Worm (Caenorhabditis elegans) whole organism, L3 larva: Measurements from ENCODE around the gene R10F2.5.
A peak's percentile ranks its signal among the peaks of the same experiment; 100 is the strongest.

ENCODE experiments used
- R02D3.7 ChIP-seq: fragments of 150-350 bp; optimal IDR thresholded peaks from 2 replicates; lab custom pipeline; 2014; ENCODE audit warnings: missing biosample characterization, missing genetic modification characterization
- ZK546.5 ChIP-seq: sonication (generic microtip); optimal IDR thresholded peaks from 2 replicates; lab custom pipeline; 2017; ENCODE audit warnings: missing biosample characterization, missing genetic modification characterization
- ceh-28 ChIP-seq: fragments of 150-350 bp; optimal IDR thresholded peaks from 2 replicates; lab custom pipeline; 2014; ENCODE audit warnings: missing biosample characterization, missing genetic modification reagents, missing genetic modification characterization
- ceh-82 ChIP-seq: fragments of 150-350 bp; optimal IDR thresholded peaks from 2 replicates; lab custom pipeline; 2014; ENCODE audit warnings: missing biosample characterization, missing genetic modification characterization
- ceh-9 ChIP-seq: sonication (generic microtip); optimal IDR thresholded peaks from 2 replicates; lab custom pipeline; 2018; ENCODE audit warnings: missing biosample characterization, missing genetic modification characterization
- daf-12 ChIP-seq: fragments of 150-350 bp; optimal IDR thresholded peaks from 2 replicates; lab custom pipeline; 2014; ENCODE audit warnings: missing biosample characterization, missing genetic modification reagents, missing genetic modification characterization
- egl-27 ChIP-seq: sonication (generic microtip); optimal IDR thresholded peaks from 4 replicates; lab custom pipeline; 2017; ENCODE audit warnings: missing biosample characterization, missing genetic modification reagents, missing genetic modification characterization
- elt-2 ChIP-seq: sonication (generic microtip); optimal IDR thresholded peaks from 2 replicates; lab custom pipeline; 2016; ENCODE audit warnings: missing genetic modification reagents, mild to moderate bottlenecking, missing genetic modification characterization, missing compliant biosample characterization
- fkh-10 ChIP-seq: sonication (generic microtip); optimal IDR thresholded peaks from 2 replicates; lab custom pipeline; 2017; ENCODE audit warnings: missing biosample characterization, missing genetic modification reagents, missing genetic modification characterization
- fkh-2 ChIP-seq: fragments of 150-350 bp; optimal IDR thresholded peaks from 2 replicates; lab custom pipeline; 2014; ENCODE audit warnings: missing biosample characterization, missing genetic modification reagents, missing genetic modification characterization
- hmg-11 ChIP-seq: sonication (generic microtip); optimal IDR thresholded peaks from 2 replicates; lab custom pipeline; 2016; ENCODE audit warnings: missing genetic modification characterization, missing compliant biosample characterization
- lin-15B ChIP-seq: fragments of 150-350 bp; optimal IDR thresholded peaks from 2 replicates; lab custom pipeline; 2014; ENCODE audit warnings: missing biosample characterization, missing genetic modification characterization
- lin-39 ChIP-seq: fragments of 150-350 bp; optimal IDR thresholded peaks from 2 replicates; lab custom pipeline; 2018; ENCODE audit warnings: missing biosample characterization, missing genetic modification reagents, missing genetic modification characterization
- mdl-1 ChIP-seq: fragments of 150-350 bp; optimal IDR thresholded peaks from 2 replicates; lab custom pipeline; 2014; ENCODE audit warnings: missing biosample characterization, missing genetic modification characterization
- mml-1 ChIP-seq: fragments of 150-350 bp; sonication (generic microtip); optimal IDR thresholded peaks from 3 replicates; lab custom pipeline; 2014; ENCODE audit warnings: missing biosample characterization, missing genetic modification characterization
- nfya-1 ChIP-seq: sonication (generic microtip); optimal IDR thresholded peaks from 2 replicates; lab custom pipeline; 2017; ENCODE audit warnings: missing genetic modification characterization, mild to moderate bottlenecking, missing compliant biosample characterization, antibody characterized with exemption, moderate library complexity; ENCODE audit not compliant: insufficient read depth
- nhr-11 ChIP-seq: fragments of 150-350 bp; optimal IDR thresholded peaks from 2 replicates; lab custom pipeline; 2014; ENCODE audit warnings: missing biosample characterization, missing genetic modification characterization
- nhr-12 ChIP-seq: fragments of 150-350 bp; optimal IDR thresholded peaks from 2 replicates; lab custom pipeline; 2014; ENCODE audit warnings: missing biosample characterization, missing genetic modification characterization
- nhr-23 ChIP-seq: fragments of 150-350 bp; optimal IDR thresholded peaks from 2 replicates; lab custom pipeline; 2014; ENCODE audit warnings: missing biosample characterization, missing genetic modification reagents, missing genetic modification characterization
- nhr-25 ChIP-seq: sonication (generic microtip); optimal IDR thresholded peaks from 2 replicates; lab custom pipeline; 2017; ENCODE audit warnings: missing biosample characterization, missing genetic modification characterization
- nhr-28 ChIP-seq: fragments of 150-350 bp; optimal IDR thresholded peaks from 2 replicates; lab custom pipeline; 2014; ENCODE audit warnings: missing biosample characterization, missing genetic modification characterization
- nhr-43 ChIP-seq: sonication (generic microtip); optimal IDR thresholded peaks from 2 replicates; lab custom pipeline; 2016; ENCODE audit warnings: mild to moderate bottlenecking, missing genetic modification characterization, missing compliant biosample characterization; ENCODE audit not compliant: poor library complexity, severe bottlenecking
- nhr-76 ChIP-seq: fragments of 150-350 bp; sonication (generic microtip); optimal IDR thresholded peaks from 5 replicates; lab custom pipeline; 2014; ENCODE audit warnings: missing biosample characterization, missing genetic modification characterization
- nhr-77 ChIP-seq: fragments of 150-350 bp; optimal IDR thresholded peaks from 2 replicates; lab custom pipeline; 2014; ENCODE audit warnings: missing biosample characterization, missing genetic modification characterization
- sea-2 ChIP-seq: fragments of 150-350 bp; sonication (generic microtip); optimal IDR thresholded peaks from 4 replicates; lab custom pipeline; 2014; ENCODE audit warnings: missing biosample characterization, missing genetic modification reagents, missing genetic modification characterization
- skn-1 ChIP-seq: fragments of 150-350 bp; optimal IDR thresholded peaks from 2 replicates; lab custom pipeline; 2014; ENCODE audit warnings: missing biosample characterization, missing genetic modification characterization
- snpc-4 ChIP-seq: fragments of 150-350 bp; optimal IDR thresholded peaks from 2 replicates; lab custom pipeline; 2014; ENCODE audit warnings: missing biosample characterization, missing genetic modification characterization
- tbx-2 ChIP-seq: sonication (generic microtip); optimal IDR thresholded peaks from 2 replicates; lab custom pipeline; 2016; ENCODE audit warnings: mild to moderate bottlenecking, missing genetic modification characterization, missing compliant biosample characterization
- unc-39 ChIP-seq: sonication (generic microtip); optimal IDR thresholded peaks from 4 replicates; lab custom pipeline; 2017; ENCODE audit warnings: missing biosample characterization, missing genetic modification characterization
- unc-62 ChIP-seq: fragments of 150-350 bp; sonication (generic microtip); optimal IDR thresholded peaks from 4 replicates; lab custom pipeline; 2014; ENCODE audit warnings: missing biosample characterization, missing genetic modification reagents, missing genetic modification characterization
- ztf-11 ChIP-seq: fragments of 150-350 bp; optimal IDR thresholded peaks from 2 replicates; lab custom pipeline; 2014; ENCODE audit warnings: missing biosample characterization, missing genetic modification characterization

R10F2.5 gene

ce11 chrIII:2918655-2919054 lies 5.9 kb downstream of the R10F2.5 start:
- TF ChIP-seq tbx-2 (no peak), nhr-28 (tag; lab: Kevin White, UChicago) (no peak), nhr-11 (tag; lab: Kevin White, UChicago) (no peak), ceh-28 (tag; lab: Kevin White, UChicago) (no peak), nhr-23 (tag; lab: Kevin White, UChicago) (no peak), unc-39 (tag; lab: Kevin White, UChicago) (no peak), R02D3.7 (tag; lab: Kevin White, UChicago) (no peak), nhr-76 (tag; lab: Kevin White, UChicago) (no peak), nhr-43 (tag; lab: Kevin White, UChicago) (no peak), snpc-4 (tag; lab: Kevin White, UChicago) (no peak), ceh-82 (tag; lab: Kevin White, UChicago) (no peak), lin-39 (tag; lab: Kevin White, UChicago) (no peak), skn-1 (tag; lab: Kevin White, UChicago) (no peak), mml-1 (no peak), nhr-25 (no peak), sea-2 (GFP tag; lab: Kevin White, UChicago) (no peak), lin-15B (tag; lab: Kevin White, UChicago) (no peak), egl-27 (no peak), ztf-11 (no peak)

ce11 chrIII:2914029-2914428 lies 10.5 kb downstream of the R10F2.5 start:
- TF ChIP-seq nhr-23 (tag; lab: Kevin White, UChicago) = no peak
- peak; percentile 29 for TF ChIP-seq nfya-1 (tag; lab: Kevin White, UChicago)
- TF ChIP-seq fkh-10 (GFP tag; lab: Kevin White, UChicago) = peak; percentile 72

DNA sequence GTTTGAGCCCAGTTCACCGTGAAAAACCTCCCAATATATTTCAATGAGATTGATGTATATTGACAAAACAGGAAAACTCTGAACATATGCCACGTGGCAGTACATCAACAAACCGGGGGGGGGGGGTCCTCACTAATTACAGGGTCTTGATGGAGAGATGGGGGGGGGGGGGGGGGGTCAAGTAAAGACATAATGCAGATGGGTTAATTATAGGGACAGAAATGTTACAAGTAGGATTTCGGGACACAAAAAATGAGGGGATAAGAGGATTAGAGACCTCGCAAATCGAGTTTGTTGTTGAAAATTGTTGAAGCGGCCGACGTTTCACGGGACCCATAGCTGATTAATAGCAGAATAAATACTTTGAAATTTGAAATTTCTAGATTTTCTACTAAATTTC lies 11.6 kb downstream of the R10F2.5 start:
- TF ChIP-seq nhr-28 (tag; lab: Kevin White, UChicago) (no peak), mml-1 (no peak), fkh-2 (tag; lab: Kevin White, UChicago) (no peak), hmg-11 (tag; lab: Kevin White, UChicago) (no peak), nhr-76 (tag; lab: Kevin White, UChicago) (no peak), sea-2 (GFP tag; lab: Kevin White, UChicago) (no peak), R02D3.7 (tag; lab: Kevin White, UChicago) (no peak)

- TF ChIP-seq lin-39 (tag; lab: Kevin White, UChicago) (no peak), mdl-1 (tag; lab: Kevin White, UChicago) (no peak), nhr-43 (tag; lab: Kevin White, UChicago) (no peak), nhr-76 (tag; lab: Kevin White, UChicago) (no peak), unc-62 (no peak)
Observed at ce11 chrIII:2910606-2911005, 14.0 kb downstream of the R10F2.5 start, which contains the start of gene cdh-1. TSS of gene cdh-1 (plus strand) at chrIII:2910906.

ce11 chrIII:2908859-2909258 lies 15.7 kb downstream of the R10F2.5 start:
- TF ChIP-seq nfya-1 (tag; lab: Kevin White, UChicago) = no peak
- TF ChIP-seq nhr-25 = peak; percentile 19

DNA sequence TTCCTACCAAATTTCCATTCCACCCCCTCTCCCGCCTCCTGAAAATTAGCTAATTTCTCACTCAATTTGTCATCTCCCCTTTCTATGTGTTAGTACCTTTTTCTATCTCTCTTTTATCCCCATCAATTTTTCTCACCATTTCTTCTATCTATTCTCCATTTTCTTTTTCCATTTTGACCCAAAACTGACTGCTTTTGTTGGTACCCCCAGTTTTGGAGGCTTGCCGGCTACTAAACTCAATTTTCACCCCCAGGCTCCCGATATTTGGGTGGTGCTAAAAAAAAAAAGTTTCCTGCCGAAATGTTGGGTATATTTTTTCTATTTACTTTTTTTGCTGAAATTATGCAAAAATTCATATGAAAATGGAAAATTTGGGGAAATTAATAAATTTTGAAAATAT lies 16.7 kb downstream of the R10F2.5 start:
- TF ChIP-seq ZK546.5 (tag; lab: Kevin White, UChicago) (no peak), lin-15B (tag; lab: Kevin White, UChicago) (no peak), daf-12 (no peak), hmg-11 (tag; lab: Kevin White, UChicago) (peak; percentile 3), nhr-12 (tag; lab: Kevin White, UChicago) (no peak), nhr-77 (no peak), elt-2 (tag; lab: Kevin White, UChicago) (no peak)

DNA sequence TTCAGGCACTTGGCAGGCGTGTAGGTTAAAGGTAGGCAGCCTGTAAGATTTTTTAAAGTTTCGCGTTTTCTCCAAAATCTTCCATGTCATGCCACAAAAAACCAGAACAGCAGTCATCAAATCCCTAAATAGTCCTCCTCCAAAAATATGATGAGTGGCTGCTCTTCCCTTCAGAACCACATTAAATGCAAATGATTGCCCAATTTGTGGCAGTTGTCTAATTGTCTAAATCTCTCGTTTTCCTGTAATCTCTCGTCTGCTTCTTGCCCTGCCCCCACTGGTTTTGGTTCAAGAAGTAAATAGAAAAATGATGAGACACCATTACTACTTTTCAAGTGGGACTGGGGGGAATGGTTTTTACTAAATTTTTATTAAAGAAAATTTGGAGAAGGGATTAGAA lies 20.4 kb downstream of the R10F2.5 start:
- no peak for TF ChIP-seq snpc-4 (tag; lab: Kevin White, UChicago)
- no peak for TF ChIP-seq elt-2 (tag; lab: Kevin White, UChicago)
- no peak for TF ChIP-seq ceh-28 (tag; lab: Kevin White, UChicago)
- TF ChIP-seq unc-39 (tag; lab: Kevin White, UChicago) = no peak
- no peak for TF ChIP-seq ceh-9 (tag; lab: Kevin White, UChicago)
- TF ChIP-seq, all 47 proteins: peak for 0
